Fruit fly (Drosophila melanogaster): ENCODE measurements around the gene PolD1.

Gene PolD1

DNA sequence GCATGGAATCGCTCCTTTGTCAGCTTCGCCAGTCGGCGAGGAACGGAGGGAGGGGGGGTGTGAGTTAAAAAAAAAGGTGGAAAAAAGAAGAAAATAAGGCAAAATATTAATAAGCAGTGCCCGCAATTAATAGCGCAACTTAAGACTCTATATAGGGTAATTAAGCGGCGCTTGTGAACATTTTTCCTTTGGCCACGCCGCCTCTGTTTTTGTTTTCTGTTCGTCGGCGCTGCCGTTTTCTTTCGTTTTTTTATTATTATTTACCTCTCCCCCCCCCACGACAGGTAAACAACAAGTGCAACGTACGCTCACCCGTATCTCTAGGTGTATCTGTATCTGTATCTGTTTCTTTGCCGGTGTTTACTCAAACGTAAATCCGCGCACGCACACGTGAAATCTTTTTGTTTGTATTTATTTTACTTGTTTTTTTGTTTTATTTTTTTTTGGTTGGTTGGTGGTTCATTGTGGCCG is 39.6 kb upstream of the PolD1 start (continued):
- TF ChIP-seq Myb (GFP tag; optimal IDR thresholded peaks at IDR 0.05), result peak; percentile 20
- TF ChIP-seq E2f2 (GFP tag; IDR thresholded peaks at IDR 0.05), result 0 out of 2 replicates have a peak, but pooled peaks have one; percentile 11
- TF ChIP-seq CG6683 (GFP tag; optimal IDR thresholded peaks at IDR 0.05), result peak; percentile 1
- peak in 1 of 2 experiments; percentile 40 for TF ChIP-seq tll (GFP tag; optimal IDR thresholded peaks at IDR 0.05)
- TF ChIP-seq Doc3 (GFP tag; IDR thresholded peaks at IDR 0.05; ENCODE audit: partially characterized antibody), result no peak
- no peak for TF ChIP-seq Stat92E (GFP tag; optimal IDR thresholded peaks at IDR 0.05)
- peak; percentile 37 for TF ChIP-seq CG4424 (GFP tag; optimal IDR thresholded peaks at IDR 0.05)
- TF ChIP-seq CG11085 (GFP tag; IDR thresholded peaks at IDR 0.05), result no peak
- TF ChIP-seq nmo (GFP tag; optimal IDR thresholded peaks at IDR 0.05), result peak; percentile 0
- TF ChIP-seq repo (GFP tag; optimal IDR thresholded peaks at IDR 0.05), result no peak
- TF ChIP-seq CG6654 (GFP tag; optimal IDR thresholded peaks at IDR 0.05), result no peak
- TF ChIP-seq psq (GFP tag; optimal IDR thresholded peaks at IDR 0.05), result no peak
- TF ChIP-seq crol (GFP tag; IDR thresholded peaks at IDR 0.05), result peak; percentile 74
- no peak for TF ChIP-seq tup (GFP tag; optimal IDR thresholded peaks at IDR 0.05)
- TF ChIP-seq pfk (GFP tag; optimal IDR thresholded peaks at IDR 0.05), result no peak
- 0 out of 3 replicates have a peak, but pooled peaks have one; percentile 24 for TF ChIP-seq H15 (GFP tag; IDR thresholded peaks at IDR 0.05)
- TF ChIP-seq dan (GFP tag; IDR thresholded peaks at IDR 0.05), result no peak
- TF ChIP-seq Med (GFP tag), result peak; percentile 84
- TF ChIP-seq dmrt99B (tag; optimal IDR thresholded peaks at IDR 0.05), result peak; percentile 55
- TF ChIP-seq HLH3B (GFP tag; IDR thresholded peaks at IDR 0.05), result peak; percentile 50; the same call in 1 of the 2 replicates
- TF ChIP-seq CG13123 (GFP tag; optimal IDR thresholded peaks at IDR 0.05), result no peak
- no peak for TF ChIP-seq CG7963 (GFP tag; IDR thresholded peaks at IDR 0.05; ENCODE audit: partially characterized antibody)
- TF ChIP-seq CG2199 (GFP tag; IDR thresholded peaks at IDR 0.05), result 0 out of 3 replicates have a peak, but pooled peaks have one; percentile 55
- TF ChIP-seq CG3065 (GFP tag; optimal IDR thresholded peaks at IDR 0.05), result no peak
- no peak for TF ChIP-seq crc (GFP tag; optimal IDR thresholded peaks at IDR 0.05)
- TF ChIP-seq al (GFP tag; IDR thresholded peaks at IDR 0.05), result peak; percentile 21; the same call in 1 of the 2 replicates
- peak; percentile 41 for TF ChIP-seq Sry-β (GFP tag; optimal IDR thresholded peaks at IDR 0.05)
- peak; percentile 58; the same call in 2 of the 3 replicates for TF ChIP-seq dysf (GFP tag; IDR thresholded peaks at IDR 0.05)
- TF ChIP-seq cad (GFP tag; optimal IDR thresholded peaks at IDR 0.05), result no peak
- TF ChIP-seq CG14441 (GFP tag; IDR thresholded peaks at IDR 0.05), result no peak; the same call in 1 of the 2 replicates
- TF ChIP-seq CG10543 (GFP tag; optimal IDR thresholded peaks at IDR 0.05), result peak; percentile 76
- TF ChIP-seq tx (GFP tag; optimal IDR thresholded peaks at IDR 0.05), result no peak
- TF ChIP-seq tap (tag; optimal IDR thresholded peaks at IDR 0.05), result no peak
- peak; percentile 47 for TF ChIP-seq Nf-YB (GFP tag; optimal IDR thresholded peaks at IDR 0.05)
- TF ChIP-seq Spps (tag; optimal IDR thresholded peaks at IDR 0.05), result peak; percentile 8
- TF ChIP-seq en (GFP tag; optimal IDR thresholded peaks at IDR 0.05), result no peak
- TF ChIP-seq CG12236 (GFP tag; optimal IDR thresholded peaks at IDR 0.05), result peak; percentile 0
- no peak for TF ChIP-seq C15 (GFP tag; IDR thresholded peaks at IDR 0.05)
- no peak for TF ChIP-seq sc (optimal IDR thresholded peaks at IDR 0.05)
- no peak for TF ChIP-seq sc (GFP tag; optimal IDR thresholded peaks at IDR 0.05)
- TF ChIP-seq CG14050 (GFP tag; IDR thresholded peaks at IDR 0.05), result 0 out of 3 replicates have a peak, but pooled peaks have one; percentile 14
- peak; percentile 2 for TF ChIP-seq fd96Cb (tag; optimal IDR thresholded peaks at IDR 0.05)
- TF ChIP-seq CG8765 (GFP tag; IDR thresholded peaks at IDR 0.05), result no peak; the same call in 1 of the 2 replicates
- TF ChIP-seq CG14965 (GFP tag; optimal IDR thresholded peaks at IDR 0.05; ENCODE audit: borderline replicate concordance), result no peak
- TF ChIP-seq dmrt11E (tag; optimal IDR thresholded peaks at IDR 0.05), result peak; percentile 43
- TF ChIP-seq sob (GFP tag; IDR thresholded peaks at IDR 0.05), result peak; percentile 61
- TF ChIP-seq Atf6 (GFP tag; IDR thresholded peaks at IDR 0.05), result no peak; the same call in 1 of the 2 replicates
- TF ChIP-seq H2.0 (GFP tag; IDR thresholded peaks at IDR 0.05), result no peak
- TF ChIP-seq CG7839 (tag; optimal IDR thresholded peaks at IDR 0.05), result peak; percentile 38
- TF ChIP-seq ham (GFP tag; IDR thresholded peaks at IDR 0.05), result 0 out of 2 replicates have a peak, but pooled peaks have one; percentile 17
